Worm (Caenorhabditis elegans): ENCODE data around the gene C15F1.8.

DNA sequence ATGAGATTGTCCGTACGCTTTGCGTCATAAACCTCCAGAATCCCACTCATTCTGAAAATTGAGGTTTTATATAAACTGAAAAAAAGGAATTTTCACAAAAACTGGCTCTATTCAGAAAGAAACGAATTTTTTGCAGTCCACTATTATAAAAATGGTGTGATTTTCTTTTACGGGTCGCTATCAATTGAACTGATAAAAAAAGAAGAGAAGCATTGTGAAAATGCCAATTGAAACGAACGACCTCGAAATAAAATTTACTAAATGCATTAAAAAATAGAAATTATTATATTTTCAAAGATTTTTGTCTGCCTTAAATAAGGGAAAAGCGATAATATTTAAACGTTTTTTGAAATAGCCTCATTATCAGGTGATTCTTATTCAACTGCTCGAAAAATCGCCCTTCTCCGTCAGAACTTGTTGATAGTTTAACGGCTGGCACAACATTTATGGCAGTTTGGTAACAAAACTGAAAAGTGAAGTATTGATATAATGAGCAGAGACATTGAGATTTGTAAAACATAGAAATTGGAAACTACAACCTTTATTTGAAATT, 5.4 kb downstream of the C15F1.8 start, which contains the start of gene art-1:
- no peak for TF ChIP-seq ztf-29 (GFP tag; IDR thresholded peaks at IDR 0.05)
- TF ChIP-seq ref-1 (GFP tag; conservative IDR thresholded peaks at IDR 0.05): no peak
- TF ChIP-seq klf-2 (GFP tag; conservative IDR thresholded peaks at IDR 0.05): no peak
- TF ChIP-seq tab-1 (GFP tag; IDR thresholded peaks at IDR 0.05): no peak
- no peak for TF ChIP-seq med-1 (GFP tag; optimal IDR thresholded peaks at IDR 0.05; ENCODE audit: insufficient read depth)
- TF ChIP-seq ztf-23 (GFP tag; IDR thresholded peaks at IDR 0.05): no peak
- TF ChIP-seq cog-1 (tag; optimal IDR thresholded peaks at IDR 0.05): no peak

All from whole organism, midembryonic.